Fruit fly (Drosophila melanogaster) whole organism, embryonic: Measurements from ENCODE around the gene CG9117.

ENCODE experiments used
- Asciz ChIP-seq: fragments of 200-800 bp; sonication (Bioruptor generic); optimal IDR thresholded peaks from 2 replicates; lab custom pipeline; 2017; ENCODE audit warnings: missing biosample characterization, mild to moderate bottlenecking, missing genetic modification characterization, missing genetic modification reagents
- CG10959 ChIP-seq: fragments of 200-800 bp; sonication (Bioruptor generic); IDR thresholded peaks from 2 replicates; pipeline ENCODE4 v1.3.6; 2022; ENCODE audit warnings: missing biosample characterization, missing genetic modification characterization
- CG11398 ChIP-seq: fragments of 200-800 bp; sonication (Bioruptor generic); optimal IDR thresholded peaks from 2 replicates; lab custom pipeline; 2016; ENCODE audit warnings: missing biosample characterization, missing genetic modification characterization
- CG12391 ChIP-seq: fragments of 200-800 bp; sonication (Bioruptor generic); optimal IDR thresholded peaks from 3 replicates; lab custom pipeline; 2018; ENCODE audit warnings: missing biosample characterization, mild to moderate bottlenecking, missing genetic modification characterization, moderate library complexity
- CG14441 ChIP-seq: fragments of 200-800 bp; sonication (Bioruptor generic); IDR thresholded peaks from 2 replicates; pipeline ENCODE4 v1.3.6; 2022; ENCODE audit warnings: missing biosample characterization, missing genetic modification characterization
- CG15269 ChIP-seq: fragments of 200-800 bp; sonication (Bioruptor generic); optimal IDR thresholded peaks from 2 replicates; lab custom pipeline; 2018; ENCODE audit warnings: missing biosample characterization, mild to moderate bottlenecking, missing genetic modification characterization, moderate library complexity
- CG15696 ChIP-seq: fragments of 200-800 bp; sonication (Bioruptor generic); optimal IDR thresholded peaks from 2 replicates; lab custom pipeline; 2019; ENCODE audit warnings: missing biosample characterization, mild to moderate bottlenecking, missing genetic modification characterization, moderate library complexity
- CG17186 ChIP-seq: fragments of 200-800 bp; sonication (Bioruptor generic); optimal IDR thresholded peaks from 3 replicates; lab custom pipeline; 2017; ENCODE audit warnings: missing biosample characterization, missing genetic modification reagents, missing genetic modification characterization
- CG18262 ChIP-seq: fragments of 200-800 bp; optimal IDR thresholded peaks from 3 replicates; lab custom pipeline; 2019; ENCODE audit warnings: missing biosample characterization, mild to moderate bottlenecking, missing genetic modification characterization, moderate library complexity
- CG18619 ChIP-seq: fragments of 200-800 bp; sonication (Bioruptor generic); optimal IDR thresholded peaks from 3 replicates; lab custom pipeline; 2017; ENCODE audit warnings: missing biosample characterization, mild to moderate bottlenecking, missing genetic modification characterization
- CG2120 ChIP-seq: fragments of 200-800 bp; sonication (Bioruptor generic); optimal IDR thresholded peaks from 3 replicates; lab custom pipeline; 2016; ENCODE audit warnings: missing biosample characterization, missing genetic modification characterization
- CG2678 ChIP-seq: fragments of 200-800 bp; sonication (Bioruptor generic); optimal IDR thresholded peaks from 3 replicates; lab custom pipeline; 2019; ENCODE audit warnings: missing biosample characterization, mild to moderate bottlenecking, missing genetic modification characterization, moderate library complexity
- CG6689 ChIP-seq: fragments of 200-800 bp; sonication (Bioruptor generic); IDR thresholded peaks from 2 replicates; pipeline ENCODE4 v1.3.6; 2022; ENCODE audit warnings: missing biosample characterization, missing genetic modification characterization
- CG7556 ChIP-seq: fragments of 200-800 bp; sonication (Bioruptor generic); optimal IDR thresholded peaks from 2 replicates; lab custom pipeline; 2017; ENCODE audit warnings: missing biosample characterization, mild to moderate bottlenecking, missing genetic modification characterization
- CG8359 ChIP-seq: fragments of 200-800 bp; sonication (Bioruptor generic); optimal IDR thresholded peaks from 2 replicates; lab custom pipeline; 2017; ENCODE audit warnings: missing biosample characterization, mild to moderate bottlenecking, missing genetic modification characterization, borderline replicate concordance
- D19A ChIP-seq: fragments of 200-800 bp; optimal IDR thresholded peaks from 3 replicates; lab custom pipeline; 2019; ENCODE audit warnings: missing biosample characterization, mild to moderate bottlenecking, missing genetic modification characterization, moderate library complexity
- D19B ChIP-seq: fragments of 200-800 bp; sonication (Bioruptor generic); optimal IDR thresholded peaks from 2 replicates; lab custom pipeline; 2017; ENCODE audit warnings: missing biosample characterization, mild to moderate bottlenecking, missing genetic modification characterization
- Dad ChIP-seq: fragments of 200-800 bp; sonication (Bioruptor generic); optimal IDR thresholded peaks from 3 replicates; lab custom pipeline; 2016; ENCODE audit warnings: missing biosample characterization, missing genetic modification characterization
- E2f2 ChIP-seq: fragments of 200-800 bp; sonication (Bioruptor generic); IDR thresholded peaks from 2 replicates; pipeline ENCODE4 v1.3.6; 2022; ENCODE audit warnings: missing biosample characterization, missing genetic modification characterization
- Elba2 ChIP-seq: fragments of 200-800 bp; sonication (Bioruptor generic); optimal IDR thresholded peaks from 3 replicates; lab custom pipeline; 2016; ENCODE audit warnings: missing biosample characterization, missing genetic modification characterization
- HLH3B ChIP-seq: fragments of 200-800 bp; sonication (Bioruptor generic); IDR thresholded peaks from 2 replicates; pipeline ENCODE4 v1.3.6; 2022; ENCODE audit warnings: missing biosample characterization, missing genetic modification characterization
- HmgZ ChIP-seq: fragments of 200-800 bp; sonication (Bioruptor generic); optimal IDR thresholded peaks from 2 replicates; lab custom pipeline; 2018; ENCODE audit warnings: missing biosample characterization, mild to moderate bottlenecking, missing genetic modification characterization
- Hr39 ChIP-seq: fragments of >200 bp; optimal IDR thresholded peaks from 2 replicates; lab custom pipeline; 2017
- MTF-1 ChIP-seq: fragments of 200-800 bp; sonication (Bioruptor generic); optimal IDR thresholded peaks from 2 replicates; lab custom pipeline; 2018; ENCODE audit warnings: missing biosample characterization, mild to moderate bottlenecking, missing genetic modification characterization, borderline replicate concordance
- Mad ChIP-seq: fragments of 200-800 bp; sonication (Bioruptor generic); optimal IDR thresholded peaks from 2 replicates; lab custom pipeline; 2016; ENCODE audit warnings: missing biosample characterization, missing genetic modification characterization
- Oaz ChIP-seq: fragments of 200-800 bp; sonication (Bioruptor generic); IDR thresholded peaks from 2 replicates; pipeline ENCODE4 v1.3.6; 2022; ENCODE audit warnings: missing biosample characterization, missing genetic modification characterization
- Side ChIP-seq: fragments of 200-800 bp; sonication (Bioruptor generic); optimal IDR thresholded peaks from 2 replicates; lab custom pipeline; 2016; ENCODE audit warnings: missing biosample characterization, missing genetic modification characterization
- Tbp ChIP-seq: fragments of >200 bp; optimal IDR thresholded peaks from 2 replicates; lab custom pipeline; 2018; ENCODE audit warnings: missing biosample characterization, missing genetic modification characterization
- Usf ChIP-seq: fragments of 200-800 bp; sonication (Bioruptor generic); optimal IDR thresholded peaks from 2 replicates; lab custom pipeline; 2017; ENCODE audit warnings: missing genotype, missing biosample characterization, missing genetic modification characterization
- ab ChIP-seq: fragments of 200-800 bp; sonication (Bioruptor generic); optimal IDR thresholded peaks from 2 replicates; lab custom pipeline; 2016; ENCODE audit warnings: missing biosample characterization, missing genetic modification characterization
- btn ChIP-seq: fragments of 200-800 bp; sonication (Bioruptor generic); optimal IDR thresholded peaks from 2 replicates; lab custom pipeline; 2016; ENCODE audit warnings: missing biosample characterization, missing genetic modification characterization
- dimm ChIP-seq: fragments of 200-800 bp; sonication (Bioruptor generic); IDR thresholded peaks from 2 replicates; pipeline ENCODE4 v1.3.6; 2022; ENCODE audit warnings: missing biosample characterization, missing genetic modification characterization
- dmrt99B ChIP-seq: fragments of 200-800 bp; sonication (Bioruptor generic); optimal IDR thresholded peaks from 2 replicates; lab custom pipeline; 2018; ENCODE audit warnings: missing biosample characterization, mild to moderate bottlenecking, missing genetic modification characterization, moderate library complexity
- eve ChIP-seq, 2 experiments: fragments of >200 bp; optimal IDR thresholded peaks; 2 replicates each; lab custom pipeline; 2017; ENCODE audit warnings: missing biosample characterization in 2 of 2, missing genetic modification characterization in 2 of 2
- ind ChIP-seq: fragments of 200-800 bp; sonication (Bioruptor generic); optimal IDR thresholded peaks from 3 replicates; lab custom pipeline; 2016; ENCODE audit warnings: missing biosample characterization, missing genetic modification characterization
- kay ChIP-seq: fragments of 200-800 bp; sonication (Bioruptor generic); optimal IDR thresholded peaks from 2 replicates; lab custom pipeline; 2016; ENCODE audit warnings: missing biosample characterization, missing genetic modification characterization
- lab ChIP-seq: fragments of 200-800 bp; sonication (Bioruptor generic); optimal IDR thresholded peaks from 3 replicates; lab custom pipeline; 2017; ENCODE audit warnings: missing biosample characterization, missing genetic modification characterization, mild to moderate bottlenecking, moderate library complexity, missing genetic modification reagents
- lbe ChIP-seq: fragments of 200-800 bp; sonication (Bioruptor generic); optimal IDR thresholded peaks from 2 replicates; lab custom pipeline; 2016; ENCODE audit warnings: missing biosample characterization, mild to moderate bottlenecking, missing genetic modification characterization
- lola ChIP-seq, 3 experiments: fragments of >200 bp in 2 of 3; fragments of 200-800 bp in 1 of 3; sonication (Bioruptor generic) in 1 of 3; optimal IDR thresholded peaks; 2 replicates each; lab custom pipeline; 2017 to 2019; ENCODE audit warnings: missing biosample characterization in 3 of 3, missing genetic modification characterization in 3 of 3, mild to moderate bottlenecking in 1 of 3, moderate library complexity in 1 of 3
- mirr ChIP-seq: fragments of 200-800 bp; sonication (Bioruptor generic); optimal IDR thresholded peaks from 3 replicates; lab custom pipeline; 2018; ENCODE audit warnings: missing biosample characterization, mild to moderate bottlenecking, missing genetic modification characterization
- nmo ChIP-seq: fragments of 200-800 bp; sonication (Bioruptor generic); optimal IDR thresholded peaks from 2 replicates; lab custom pipeline; 2018; ENCODE audit warnings: missing biosample characterization, mild to moderate bottlenecking, missing genetic modification characterization, moderate library complexity
- pan ChIP-seq, 4 experiments: fragments of >200 bp in 3 of 4; fragments of 200-800 bp in 1 of 4; sonication (Bioruptor generic) in 1 of 4; optimal IDR thresholded peaks in 3 of 4; IDR thresholded peaks in 1 of 4; 2 replicates each; pipeline versions ENCODE4 v1.3.6 to Lab custom; 2017 to 2022; ENCODE audit warnings: missing biosample characterization in 2 of 4, missing genetic modification characterization in 2 of 4, mixed read lengths in 1 of 4
- phol ChIP-seq: fragments of 200-800 bp; sonication (Bioruptor generic); optimal IDR thresholded peaks from 3 replicates; lab custom pipeline; 2018; ENCODE audit warnings: missing biosample characterization, mild to moderate bottlenecking, missing genetic modification characterization, moderate library complexity
- rib ChIP-seq: fragments of 200-800 bp; sonication (Bioruptor generic); IDR thresholded peaks from 2 replicates; pipeline ENCODE4 v1.3.6; 2022; ENCODE audit warnings: missing biosample characterization, missing genetic modification characterization
- row ChIP-seq: fragments of 200-800 bp; sonication (Bioruptor generic); IDR thresholded peaks from 3 replicates; pipeline ENCODE4 v1.3.6; 2022; ENCODE audit warnings: missing biosample characterization, missing genetic modification characterization
- scrt ChIP-seq: fragments of 200-800 bp; sonication (Bioruptor generic); optimal IDR thresholded peaks from 2 replicates; lab custom pipeline; 2018; ENCODE audit warnings: missing biosample characterization, mild to moderate bottlenecking, missing genetic modification characterization, moderate library complexity
- shn ChIP-seq: fragments of 200-800 bp; sonication (Bioruptor generic); optimal IDR thresholded peaks from 3 replicates; lab custom pipeline; 2016; ENCODE audit warnings: missing biosample characterization, missing genetic modification characterization
- sisA ChIP-seq: fragments of 200-800 bp; sonication (Bioruptor generic); IDR thresholded peaks from 2 replicates; pipeline ENCODE4 v1.3.6; 2022; ENCODE audit warnings: missing biosample characterization, missing genetic modification characterization
- stwl ChIP-seq: fragments of 200-800 bp; sonication (Bioruptor generic); optimal IDR thresholded peaks from 3 replicates; lab custom pipeline; 2018; ENCODE audit warnings: missing biosample characterization, mild to moderate bottlenecking, missing genetic modification characterization, moderate library complexity
- trem ChIP-seq: fragments of 200-800 bp; optimal IDR thresholded peaks from 3 replicates; lab custom pipeline; 2019; ENCODE audit warnings: missing biosample characterization, mild to moderate bottlenecking, missing genetic modification characterization, moderate library complexity
- vvl ChIP-seq: fragments of 200-800 bp; sonication (Bioruptor generic); IDR thresholded peaks from 2 replicates; pipeline ENCODE4 v1.3.6; 2022; ENCODE audit warnings: missing biosample characterization, missing genetic modification characterization

Gene CG9117

DNA sequence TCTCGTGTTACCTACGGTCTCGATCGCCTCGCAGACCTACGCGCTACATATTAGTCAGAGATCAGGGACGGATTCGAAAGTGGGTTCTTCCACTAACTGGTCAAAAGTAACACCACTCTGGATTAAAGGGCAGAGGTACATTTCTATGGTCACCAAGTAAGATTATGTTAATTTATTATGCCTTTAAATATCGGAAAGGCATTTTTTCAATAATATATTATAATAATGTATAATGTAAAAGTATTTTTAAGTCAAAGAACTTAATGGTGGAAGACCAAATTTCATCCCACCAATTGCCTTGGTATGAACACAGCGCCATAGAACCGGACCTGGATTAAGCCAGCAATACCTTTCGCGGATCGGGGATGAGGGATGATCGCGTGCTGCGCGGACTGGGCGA lies 14.9 kb downstream of the CG9117 start (continued):
- TF ChIP-seq pan (optimal IDR thresholded peaks at IDR 0.05; lab: Kevin White, UChicago) (no peak), pan (GFP tag; optimal IDR thresholded peaks at IDR 0.05 in 1 of 2, IDR thresholded peaks at IDR 0.05 in 1 of 2) (no peak), kay (GFP tag; lab: Kevin White, UChicago) (no peak), CG18262 (tag; lab: Kevin White, UChicago) (peak; percentile 71), Dad (GFP tag; lab: Kevin White, UChicago) (no peak), shn (GFP tag; lab: Kevin White, UChicago) (no peak), CG15269 (tag; lab: Kevin White, UChicago) (no peak), CG12391 (tag; lab: Kevin White, UChicago) (no peak), Usf (GFP tag; lab: Kevin White, UChicago) (no peak), CG10959 (GFP tag; lab: Robert Waterston, UW) (no peak), lab (GFP tag; lab: Kevin White, UChicago) (peak; percentile 4), btn (GFP tag; lab: Kevin White, UChicago) (no peak), CG15696 (tag; lab: Kevin White, UChicago) (peak; percentile 65), rib (GFP tag; lab: Robert Waterston, UW) (no peak), CG11398 (GFP tag; lab: Kevin White, UChicago) (no peak), stwl (tag; lab: Kevin White, UChicago) (no peak), CG7556 (GFP tag; lab: Kevin White, UChicago) (no peak), mirr (GFP tag; lab: Kevin White, UChicago) (no peak), Elba2 (GFP tag; lab: Kevin White, UChicago) (no peak), CG2678 (tag; lab: Kevin White, UChicago) (peak; percentile 56), CG14441 (no peak), E2f2 (GFP tag; lab: Robert Waterston, UW) (no peak), CG17186 (GFP tag; lab: Kevin White, UChicago) (no peak), sisA (GFP tag; lab: Robert Waterston, UW) (0 out of 2 replicates have a peak, but pooled peaks have one; percentile 27), scrt (no peak), Mad (GFP tag; lab: Kevin White, UChicago) (no peak), row (GFP tag; lab: Robert Waterston, UW) (no peak), Side (no peak), HmgZ (tag; lab: Kevin White, UChicago) (no peak), ind (GFP tag; lab: Kevin White, UChicago) (no peak), eve (GFP tag; optimal IDR thresholded peaks at IDR 0.05; lab: Kevin White, UChicago) (no peak), D19A (peak; percentile 44), CG6689 (GFP tag; lab: Robert Waterston, UW) (0 out of 2 replicates have a peak, but pooled peaks have one; percentile 24), Tbp (no peak), Asciz (no peak), MTF-1 (GFP tag; lab: Kevin White, UChicago) (no peak), nmo (GFP tag; lab: Kevin White, UChicago) (peak; percentile 57), Hr39 (lab: Kevin White, UChicago) (no peak), CG18619 (GFP tag; lab: Kevin White, UChicago) (no peak), dmrt99B (tag; lab: Kevin White, UChicago) (peak; percentile 29), dimm (no peak), CG8359 (GFP tag; lab: Kevin White, UChicago) (peak; percentile 6), trem (tag; lab: Kevin White, UChicago) (peak; percentile 7), lola (GFP tag; optimal IDR thresholded peaks at IDR 0.05; lab: Kevin White, UChicago) (peak in 1 of 3 experiments; percentile 58), lbe (GFP tag; lab: Kevin White, UChicago) (no peak), ab (GFP tag; lab: Kevin White, UChicago) (no peak), phol (peak; percentile 58), D19B (GFP tag; lab: Kevin White, UChicago) (no peak), HLH3B (GFP tag; lab: Robert Waterston, UW) (no peak), Oaz (GFP tag; lab: Robert Waterston, UW) (no peak), CG2120 (GFP tag; lab: Kevin White, UChicago) (no peak), vvl (GFP tag; lab: Robert Waterston, UW) (no peak)
